Worm (Caenorhabditis elegans) whole organism, L3 larva: Measurements from ENCODE around the gene K08D9.4.

ENCODE experiments used
- R02D3.7 ChIP-seq: fragments of 150-350 bp; optimal IDR thresholded peaks from 2 replicates; lab custom pipeline; 2014; ENCODE audit warnings: missing biosample characterization, missing genetic modification characterization
- egl-27 ChIP-seq: sonication (generic microtip); optimal IDR thresholded peaks from 4 replicates; lab custom pipeline; 2017; ENCODE audit warnings: missing biosample characterization, missing genetic modification reagents, missing genetic modification characterization
- elt-1 ChIP-seq: fragments of 150-350 bp; optimal IDR thresholded peaks from 2 replicates; lab custom pipeline; 2014; ENCODE audit warnings: missing biosample characterization, missing genetic modification characterization
- fkh-10 ChIP-seq: sonication (generic microtip); optimal IDR thresholded peaks from 2 replicates; lab custom pipeline; 2017; ENCODE audit warnings: missing biosample characterization, missing genetic modification reagents, missing genetic modification characterization
- lin-15B ChIP-seq: fragments of 150-350 bp; optimal IDR thresholded peaks from 2 replicates; lab custom pipeline; 2014; ENCODE audit warnings: missing biosample characterization, missing genetic modification characterization
- mdl-1 ChIP-seq: fragments of 150-350 bp; optimal IDR thresholded peaks from 2 replicates; lab custom pipeline; 2014; ENCODE audit warnings: missing biosample characterization, missing genetic modification characterization
- nhr-11 ChIP-seq: fragments of 150-350 bp; optimal IDR thresholded peaks from 2 replicates; lab custom pipeline; 2014; ENCODE audit warnings: missing biosample characterization, missing genetic modification characterization
- nhr-12 ChIP-seq: fragments of 150-350 bp; optimal IDR thresholded peaks from 2 replicates; lab custom pipeline; 2014; ENCODE audit warnings: missing biosample characterization, missing genetic modification characterization
- nhr-28 ChIP-seq: fragments of 150-350 bp; optimal IDR thresholded peaks from 2 replicates; lab custom pipeline; 2014; ENCODE audit warnings: missing biosample characterization, missing genetic modification characterization
- pqm-1 ChIP-seq: fragments of 150-350 bp; optimal IDR thresholded peaks from 2 replicates; lab custom pipeline; 2017; ENCODE audit warnings: missing biosample characterization, missing genetic modification characterization, inconsistent platforms
- snpc-4 ChIP-seq: fragments of 150-350 bp; optimal IDR thresholded peaks from 2 replicates; lab custom pipeline; 2014; ENCODE audit warnings: missing biosample characterization, missing genetic modification characterization
- tbx-2 ChIP-seq: sonication (generic microtip); optimal IDR thresholded peaks from 2 replicates; lab custom pipeline; 2016; ENCODE audit warnings: mild to moderate bottlenecking, missing genetic modification characterization, missing compliant biosample characterization
- unc-62 ChIP-seq: fragments of 150-350 bp; sonication (generic microtip); optimal IDR thresholded peaks from 4 replicates; lab custom pipeline; 2014; ENCODE audit warnings: missing biosample characterization, missing genetic modification reagents, missing genetic modification characterization
- zag-1 ChIP-seq: fragments of 150-350 bp; optimal IDR thresholded peaks from 2 replicates; lab custom pipeline; 2014; ENCODE audit warnings: missing biosample characterization, missing genetic modification characterization

DNA sequence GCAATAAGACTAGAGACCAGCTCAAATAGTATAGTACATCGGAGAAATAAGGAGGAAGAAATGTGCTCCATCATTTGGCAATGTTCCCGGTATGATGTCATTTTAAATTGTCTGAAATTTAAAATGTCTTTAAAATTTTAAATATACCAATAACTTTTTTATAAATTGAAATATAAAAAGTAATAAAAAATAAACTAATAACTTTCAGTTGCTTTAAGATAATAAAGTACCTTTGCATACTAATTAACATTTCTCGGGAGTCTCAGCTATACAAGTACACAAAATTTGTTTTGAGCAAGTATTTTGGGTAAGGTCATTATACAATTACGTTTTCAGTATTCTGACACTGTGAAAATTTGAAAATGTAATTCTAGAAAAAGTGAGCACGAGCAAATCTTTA, 48.4 kb downstream of the K08D9.4 start, which contains the start of gene srab-6:
- TF ChIP-seq nhr-11 (tag; lab: Kevin White, UChicago) = no peak
- no peak for TF ChIP-seq elt-1 (tag; lab: Kevin White, UChicago)
- no peak for TF ChIP-seq R02D3.7 (tag; lab: Kevin White, UChicago)
- TF ChIP-seq lin-15B (tag; lab: Kevin White, UChicago) = no peak
- TF ChIP-seq nhr-12 = no peak
- no peak for TF ChIP-seq egl-27 (tag; lab: Kevin White, UChicago)
- TF ChIP-seq pqm-1 (tag; lab: Kevin White, UChicago) = no peak
- no peak for TF ChIP-seq fkh-10 (GFP tag; lab: Kevin White, UChicago)
- TF ChIP-seq nhr-28 = no peak
- TF ChIP-seq unc-62 (GFP tag; lab: Kevin White, UChicago) = no peak
- no peak for TF ChIP-seq zag-1
- TF ChIP-seq tbx-2 (tag; lab: Kevin White, UChicago) = no peak
- no peak for TF ChIP-seq snpc-4
- TF ChIP-seq mdl-1 (tag; lab: Kevin White, UChicago) = no peak
